Fruit fly (Drosophila melanogaster) whole organism: Measurements from ENCODE around the gene Mi-2.

Source experiments
- CG8478 ChIP-seq: fragments of >200 bp; optimal IDR thresholded peaks from 2 replicates; lab custom pipeline; 2018; ENCODE audit warnings: inconsistent platforms
- Dll ChIP-seq: fragments of >200 bp; optimal IDR thresholded peaks from 2 replicates; lab custom pipeline; 2017
- EcR ChIP-seq, 2 experiments: fragments of >200 bp; optimal IDR thresholded peaks; 2 replicates each; lab custom pipeline; 2017; ENCODE audit warnings: missing biosample characterization in 2 of 2, missing genetic modification characterization in 2 of 2, missing genetic modification reagents in 2 of 2
- pan ChIP-seq: fragments of >200 bp; optimal IDR thresholded peaks from 2 replicates; lab custom pipeline; 2017
- psq ChIP-seq: fragments of >200 bp; optimal IDR thresholded peaks from 2 replicates; lab custom pipeline; 2017
- usp ChIP-seq: fragments of >200 bp; optimal IDR thresholded peaks from 2 replicates; lab custom pipeline; 2017; ENCODE audit warnings: missing biosample characterization, missing genetic modification characterization, mixed read lengths

The Mi-2 gene

dm6 chr3L:19929719-19930334, 19.8 kb upstream of the Mi-2 start:
- TF ChIP-seq pan (lab: Kevin White, UChicago): peak; percentile 31
- no peak for TF ChIP-seq EcR (GFP tag; optimal IDR thresholded peaks at IDR 0.05; lab: Kevin White, UChicago)

- TF ChIP-seq CG8478 (lab: Kevin White, UChicago) (no peak), Dll (no peak)
These were observed 19.2 kb upstream of the Mi-2 start for dm6 chr3L:19929051-19929718.

- no peak for TF ChIP-seq pan (lab: Kevin White, UChicago)
- TF ChIP-seq CG8478 (lab: Kevin White, UChicago): no peak
- no peak for TF ChIP-seq EcR (GFP tag; optimal IDR thresholded peaks at IDR 0.05; lab: Kevin White, UChicago)
- TF ChIP-seq psq: no peak
- no peak for TF ChIP-seq Dll
These were observed 18.5 kb upstream of the Mi-2 start, which contains the start of the genes CG8004 and RhoGDI for dm6 chr3L:19928435-19929011. TSS of gene CG8004 (minus strand) at chr3L:19928508. TSS of gene RhoGDI (plus strand) at chr3L:19928743.

- TF ChIP-seq psq (no peak), EcR (GFP tag; optimal IDR thresholded peaks at IDR 0.05; lab: Kevin White, UChicago) (no peak), CG8478 (lab: Kevin White, UChicago) (no peak), pan (lab: Kevin White, UChicago) (no peak), usp (no peak), Dll (no peak)
These were observed 14.8 kb upstream of the Mi-2 start, which contains the start of gene Grasp65 for dm6 chr3L:19924771-19925304. TSS of gene Grasp65 (plus strand) at chr3L:19924943.

dm6 chr3L:19922833-19923745, 13.1 kb upstream of the Mi-2 start, which contains the start of gene Pfdn6:
TSS of gene Pfdn6 (plus strand) at chr3L:19923671.
- TF ChIP-seq EcR (GFP tag; optimal IDR thresholded peaks at IDR 0.05; lab: Kevin White, UChicago) (no peak), CG8478 (lab: Kevin White, UChicago) (no peak), Dll (no peak), psq (no peak), pan (lab: Kevin White, UChicago) (no peak), usp (no peak)

dm6 chr3L:19919981-19920380, 10.0 kb upstream of the Mi-2 start:
- no peak for TF ChIP-seq pan (lab: Kevin White, UChicago)
- TF ChIP-seq psq: no peak
- TF ChIP-seq Dll: no peak
- TF ChIP-seq CG8478 (lab: Kevin White, UChicago): no peak
- no peak for TF ChIP-seq EcR (GFP tag; optimal IDR thresholded peaks at IDR 0.05; lab: Kevin White, UChicago)
- no peak for TF ChIP-seq usp

- TF ChIP-seq Dll (no peak), pan (lab: Kevin White, UChicago) (no peak), EcR (GFP tag; optimal IDR thresholded peaks at IDR 0.05; lab: Kevin White, UChicago) (no peak), usp (no peak), psq (no peak), CG8478 (lab: Kevin White, UChicago) (no peak)
These were observed 4.8 kb upstream of the Mi-2 start, which contains the start of gene Rpn1 for dm6 chr3L:19914833-19915232. TSS of gene Rpn1 (plus strand) at chr3L:19915051.

- TF ChIP-seq psq (no peak), EcR (GFP tag; optimal IDR thresholded peaks at IDR 0.05; lab: Kevin White, UChicago) (no peak), Dll (no peak), CG8478 (lab: Kevin White, UChicago) (no peak), usp (no peak), pan (lab: Kevin White, UChicago) (no peak)
These were observed 3.4 kb upstream of the Mi-2 start, which contains the start of gene Mtr3 for dm6 chr3L:19913328-19913936. TSS of gene Mtr3 (minus strand) at chr3L:19913715.

dm6 chr3L:19909234-19910053, 571 bp downstream of the Mi-2 start:
- TF ChIP-seq psq (no peak), usp (no peak)

dm6 chr3L:19908201-19909127, 1.6 kb downstream of the Mi-2 start:
- TF ChIP-seq CG8478 (lab: Kevin White, UChicago) (no peak), usp (no peak), Dll (no peak), EcR (GFP tag; optimal IDR thresholded peaks at IDR 0.05; lab: Kevin White, UChicago) (no peak), psq (no peak), pan (lab: Kevin White, UChicago) (no peak)
